Fruit fly (Drosophila melanogaster) whole organism, wandering third instar larva: ENCODE data around the gene ATPsynE.
A peak's percentile ranks its signal among the peaks of the same experiment; 100 is the strongest.

Experiments used
- Abd-B ChIP-seq: fragments of >200 bp; optimal IDR thresholded peaks from 2 replicates; lab custom pipeline; 2017; ENCODE audit warnings: missing biosample characterization, missing genetic modification characterization
- CG32264 ChIP-seq: fragments of 200-800 bp; sonication (Bioruptor generic); optimal IDR thresholded peaks from 2 replicates; lab custom pipeline; 2016; ENCODE audit warnings: missing biosample characterization, missing genetic modification characterization
- CG9705 ChIP-seq: fragments of 200-800 bp; sonication (Bioruptor generic); optimal IDR thresholded peaks from 2 replicates; lab custom pipeline; 2018; ENCODE audit warnings: missing biosample characterization, mild to moderate bottlenecking, missing genetic modification characterization
- CrebA ChIP-seq: fragments of 200-800 bp; sonication (Bioruptor generic); optimal IDR thresholded peaks from 2 replicates; lab custom pipeline; 2016; ENCODE audit warnings: missing biosample characterization, mild to moderate bottlenecking, missing genetic modification characterization, borderline replicate concordance
- Dfd ChIP-seq: fragments of >200 bp; optimal IDR thresholded peaks from 2 replicates; lab custom pipeline; 2017; ENCODE audit warnings: missing biosample characterization, missing genetic modification characterization
- Dif ChIP-seq: fragments of 200-275, 200-300 bp; sonication (Bioruptor generic); optimal IDR thresholded peaks from 2 replicates; lab custom pipeline; 2018; ENCODE audit warnings: missing biosample characterization, missing genetic modification characterization; ENCODE audit not compliant: partially characterized antibody
- GATAd ChIP-seq: sonication (Bioruptor generic); optimal IDR thresholded peaks from 2 replicates; lab custom pipeline; 2016; ENCODE audit warnings: missing biosample characterization, missing genetic modification characterization
- HLH106 ChIP-seq: fragments of 200-800 bp; optimal IDR thresholded peaks from 3 replicates; lab custom pipeline; 2019; ENCODE audit warnings: missing biosample characterization, mild to moderate bottlenecking, missing genetic modification characterization, moderate library complexity
- Hnf4 ChIP-seq: fragments of 200-800 bp; sonication (Bioruptor generic); optimal IDR thresholded peaks from 2 replicates; lab custom pipeline; 2016; ENCODE audit warnings: missing biosample characterization, mild to moderate bottlenecking, missing genetic modification characterization
- Hr78 ChIP-seq: fragments of >200 bp; optimal IDR thresholded peaks from 2 replicates; lab custom pipeline; 2017; ENCODE audit warnings: missing biosample characterization, missing genetic modification characterization
- Hr83 ChIP-seq: fragments of 200-300 bp; sonication (Bioruptor generic); optimal IDR thresholded peaks from 2 replicates; lab custom pipeline; 2016; ENCODE audit warnings: missing biosample characterization, mild to moderate bottlenecking, missing genetic modification characterization, moderate library complexity; ENCODE audit not compliant: poor library complexity, severe bottlenecking
- Jra ChIP-seq: sonication (Bioruptor generic); optimal IDR thresholded peaks from 2 replicates; lab custom pipeline; 2016; ENCODE audit warnings: missing biosample characterization, missing genetic modification characterization
- Mio ChIP-seq: sonication (Bioruptor generic); optimal IDR thresholded peaks from 2 replicates; lab custom pipeline; 2016; ENCODE audit warnings: missing biosample characterization, missing genetic modification characterization
- Myc ChIP-seq: fragments of >200 bp; optimal IDR thresholded peaks from 2 replicates; lab custom pipeline; 2017
- N ChIP-seq: fragments of >200 bp; optimal IDR thresholded peaks from 2 replicates; lab custom pipeline; 2018; ENCODE audit warnings: missing biosample characterization, missing external identifiers, missing genetic modification characterization
- OdsH ChIP-seq: fragments of 200-800 bp; sonication (Bioruptor generic); optimal IDR thresholded peaks from 2 replicates; lab custom pipeline; 2016; ENCODE audit warnings: missing biosample characterization, mild to moderate bottlenecking, missing genetic modification characterization
- Rel ChIP-seq, 2 experiments: fragments of 200-800 bp; sonication (Bioruptor generic) in 1 of 2; optimal IDR thresholded peaks; 2 replicates in 1 of 2; 3 replicates in 1 of 2; lab custom pipeline; 2016 to 2019; ENCODE audit warnings: mild to moderate bottlenecking in 2 of 2, missing biosample characterization in 2 of 2, missing genetic modification characterization in 2 of 2, moderate library complexity in 1 of 2
- Sp1 ChIP-seq: fragments of 200-800 bp; sonication (Bioruptor generic); optimal IDR thresholded peaks from 3 replicates; lab custom pipeline; 2019; ENCODE audit warnings: missing biosample characterization, mild to moderate bottlenecking, missing genetic modification characterization, moderate library complexity
- Vsx2 ChIP-seq: fragments of 200-300, 225-300 bp; sonication (Bioruptor generic); optimal IDR thresholded peaks from 2 replicates; lab custom pipeline; 2018; ENCODE audit warnings: missing biosample characterization, missing genetic modification characterization; ENCODE audit not compliant: partially characterized antibody
- br ChIP-seq: fragments of 200-800 bp; sonication (Bioruptor generic); optimal IDR thresholded peaks from 2 replicates; lab custom pipeline; 2016; ENCODE audit warnings: missing biosample characterization, missing genetic modification characterization
- brk ChIP-seq: fragments of 200-800 bp; sonication (Bioruptor generic); optimal IDR thresholded peaks from 2 replicates; lab custom pipeline; 2016; ENCODE audit warnings: missing biosample characterization, mild to moderate bottlenecking, missing genetic modification characterization
- dl ChIP-seq, 2 experiments: fragments of 175-275, 200-275 bp in 1 of 2; fragments of 200-275 bp in 1 of 2; sonication (Bioruptor generic); optimal IDR thresholded peaks; lab custom pipeline; 2018; ENCODE audit warnings: mild to moderate bottlenecking in 2 of 2, missing biosample characterization in 2 of 2, missing genetic modification characterization in 2 of 2, moderate library complexity in 2 of 2; ENCODE audit not compliant: partially characterized antibody in 2 of 2, insufficient read depth in 1 of 2
- dmrt93B ChIP-seq: fragments of 200-800 bp; sonication (Bioruptor generic); optimal IDR thresholded peaks from 2 replicates; lab custom pipeline; 2018; ENCODE audit warnings: missing biosample characterization, mild to moderate bottlenecking, missing genetic modification characterization
- dsf ChIP-seq: sonication (Bioruptor generic); optimal IDR thresholded peaks from 2 replicates; lab custom pipeline; 2016; ENCODE audit warnings: missing biosample characterization, missing genetic modification characterization, borderline replicate concordance
- ey ChIP-seq: fragments of 200-800 bp; sonication (Bioruptor generic); optimal IDR thresholded peaks from 2 replicates; lab custom pipeline; 2016; ENCODE audit warnings: missing biosample characterization, missing genetic modification characterization
- foxo ChIP-seq, 2 experiments: fragments of 200-800 bp; sonication (Bioruptor generic); optimal IDR thresholded peaks; 2 replicates in 1 of 2; 3 replicates in 1 of 2; lab custom pipeline; 2016 to 2017; ENCODE audit warnings: missing biosample characterization in 2 of 2, missing genetic modification characterization in 2 of 2
- fru ChIP-seq: fragments of 200-800 bp; sonication (Bioruptor generic); optimal IDR thresholded peaks from 3 replicates; lab custom pipeline; 2016; ENCODE audit warnings: missing biosample characterization, mild to moderate bottlenecking, missing genetic modification characterization
- h ChIP-seq: fragments of 200-800 bp; sonication (Bioruptor generic); optimal IDR thresholded peaks from 3 replicates; lab custom pipeline; 2016; ENCODE audit warnings: missing biosample characterization, mild to moderate bottlenecking, missing genetic modification characterization
- jim ChIP-seq: fragments of 175-275, 200-325 bp; sonication (Bioruptor generic); optimal IDR thresholded peaks from 2 replicates; lab custom pipeline; 2016; ENCODE audit warnings: missing biosample characterization, mild to moderate bottlenecking, missing genetic modification characterization
- lola ChIP-seq: fragments of >200 bp; optimal IDR thresholded peaks from 2 replicates; lab custom pipeline; 2017; ENCODE audit warnings: missing biosample characterization, missing genetic modification characterization
- pan ChIP-seq: fragments of >200 bp; optimal IDR thresholded peaks from 2 replicates; lab custom pipeline; 2017
- psq ChIP-seq: fragments of 200-800 bp; sonication (Bioruptor generic); optimal IDR thresholded peaks from 3 replicates; lab custom pipeline; 2017; ENCODE audit warnings: missing biosample characterization, mild to moderate bottlenecking, missing genetic modification characterization, moderate library complexity
- rgr ChIP-seq: fragments of 200-800 bp; sonication (Bioruptor generic); optimal IDR thresholded peaks from 3 replicates; lab custom pipeline; 2016; ENCODE audit warnings: missing biosample characterization, mild to moderate bottlenecking, missing genetic modification characterization
- sage ChIP-seq: fragments of 200-800 bp; sonication (Bioruptor generic); optimal IDR thresholded peaks from 2 replicates; lab custom pipeline; 2016; ENCODE audit warnings: missing biosample characterization, mild to moderate bottlenecking, missing genetic modification characterization
- sv ChIP-seq: fragments of 200-800 bp; sonication (Bioruptor generic); optimal IDR thresholded peaks from 3 replicates; lab custom pipeline; 2016; ENCODE audit warnings: missing biosample characterization, missing genetic modification characterization
- tai ChIP-seq: sonication (Bioruptor generic); optimal IDR thresholded peaks from 2 replicates; lab custom pipeline; 2016; ENCODE audit warnings: missing biosample characterization, missing genetic modification characterization
- usp ChIP-seq: fragments of >200 bp; optimal IDR thresholded peaks from 2 replicates; lab custom pipeline; 2017; ENCODE audit warnings: missing biosample characterization, missing genetic modification characterization
- woc ChIP-seq: sonication (Bioruptor generic); optimal IDR thresholded peaks from 2 replicates; lab custom pipeline; 2016; ENCODE audit warnings: missing biosample characterization, mild to moderate bottlenecking, missing genetic modification characterization

ATPsynE gene

dm6 chr3R:14326250-14327112, at the start of gene ATPsynE, which contains the start of gene Afti:
TSS of gene ATPsynE (plus strand) at chr3R:14326947.
TSS of gene Afti (minus strand) at chr3R:14326689.
- no peak for TF ChIP-seq brk
- TF ChIP-seq tai (GFP tag; lab: Kevin White, UChicago), result no peak
- no peak for TF ChIP-seq woc (GFP tag; lab: Kevin White, UChicago)
- TF ChIP-seq Hr78 (GFP tag; lab: Kevin White, UChicago), result no peak
- no peak for TF ChIP-seq Myc (lab: Kevin White, UChicago)
- peak; percentile 12 for TF ChIP-seq OdsH
- no peak for TF ChIP-seq Vsx2 (GFP tag; lab: Kevin White, UChicago)
- no peak for TF ChIP-seq Dif (GFP tag; lab: Kevin White, UChicago)
- peak; percentile 41 for TF ChIP-seq Sp1 (GFP tag; lab: Kevin White, UChicago)
- TF ChIP-seq rgr, result peak; percentile 71
- peak; percentile 13 for TF ChIP-seq jim
- TF ChIP-seq dmrt93B (GFP tag; lab: Kevin White, UChicago), result no peak
- TF ChIP-seq br, result no peak
- TF ChIP-seq CG32264 (GFP tag; lab: Kevin White, UChicago), result peak; percentile 5
- TF ChIP-seq Jra (GFP tag; lab: Kevin White, UChicago), result no peak
- peak; percentile 63 for TF ChIP-seq Hr83 (GFP tag; lab: Kevin White, UChicago)
- TF ChIP-seq GATAd (GFP tag; lab: Kevin White, UChicago), result peak; percentile 22
- no peak for TF ChIP-seq sage (GFP tag; lab: Kevin White, UChicago)
- TF ChIP-seq CrebA (GFP tag; lab: Kevin White, UChicago), result no peak
- TF ChIP-seq CG9705, result peak; percentile 72
- TF ChIP-seq sv (GFP tag; lab: Kevin White, UChicago), result peak; percentile 59
- TF ChIP-seq lola (GFP tag; lab: Kevin White, UChicago), result no peak
- no peak for TF ChIP-seq dl (GFP tag; optimal IDR thresholded peaks at IDR 0.05; lab: Kevin White, UChicago; ENCODE audit: insufficient read depth in 1 of 2, partially characterized antibody in 2 of 2)
- no peak for TF ChIP-seq Abd-B
- no peak for TF ChIP-seq Hnf4 (GFP tag; lab: Kevin White, UChicago)
- TF ChIP-seq Mio (GFP tag; lab: Kevin White, UChicago), result no peak
- TF ChIP-seq psq (GFP tag; lab: Kevin White, UChicago), result peak; percentile 51
- no peak for TF ChIP-seq fru (GFP tag; lab: Kevin White, UChicago)
- TF ChIP-seq ey (GFP tag; lab: Kevin White, UChicago), result peak; percentile 52
- peak; percentile 48 for TF ChIP-seq dsf (GFP tag; lab: Kevin White, UChicago)
- TF ChIP-seq N (GFP tag; lab: Kevin White, UChicago), result peak; percentile 68
- peak; percentile 80 for TF ChIP-seq HLH106
- peak in 1 of 2 experiments; percentile 82 for TF ChIP-seq foxo (GFP tag; optimal IDR thresholded peaks at IDR 0.05; lab: Kevin White, UChicago)
- peak; percentile 65 for TF ChIP-seq h (GFP tag; lab: Kevin White, UChicago)
- TF ChIP-seq Rel (GFP tag; optimal IDR thresholded peaks at IDR 0.05; lab: Kevin White, UChicago), result no peak
- TF ChIP-seq Rel (tag; optimal IDR thresholded peaks at IDR 0.05; lab: Kevin White, UChicago), result peak; percentile 53
- no peak for TF ChIP-seq Dfd
- no peak for TF ChIP-seq pan
- no peak for TF ChIP-seq usp

dm6 chr3R:14277894-14278522, 48.7 kb upstream of the ATPsynE start:
- TF ChIP-seq h (GFP tag; lab: Kevin White, UChicago) (peak; percentile 96), GATAd (GFP tag; lab: Kevin White, UChicago) (peak; percentile 59), CG9705 (peak; percentile 94), Dif (GFP tag; lab: Kevin White, UChicago) (no peak), fru (GFP tag; lab: Kevin White, UChicago) (peak; percentile 91), pan (no peak), lola (GFP tag; lab: Kevin White, UChicago) (no peak), OdsH (peak; percentile 95), Abd-B (no peak), Mio (GFP tag; lab: Kevin White, UChicago) (no peak), N (GFP tag; lab: Kevin White, UChicago) (no peak), HLH106 (peak; percentile 97), sv (GFP tag; lab: Kevin White, UChicago) (peak; percentile 62), jim (no peak), Sp1 (GFP tag; lab: Kevin White, UChicago) (peak; percentile 98), br (peak; percentile 90), foxo (GFP tag; optimal IDR thresholded peaks at IDR 0.05; lab: Kevin White, UChicago) (peak; percentile 58 to 96), CG32264 (GFP tag; lab: Kevin White, UChicago) (peak; percentile 65), Vsx2 (GFP tag; lab: Kevin White, UChicago) (no peak), CrebA (GFP tag; lab: Kevin White, UChicago) (peak; percentile 92), dl (GFP tag; optimal IDR thresholded peaks at IDR 0.05; lab: Kevin White, UChicago; ENCODE audit: insufficient read depth in 1 of 2, partially characterized antibody in 2 of 2) (peak in 1 of 2 experiments; percentile 20), Hr78 (GFP tag; lab: Kevin White, UChicago) (no peak), usp (no peak), ey (GFP tag; lab: Kevin White, UChicago) (peak; percentile 85), Hnf4 (GFP tag; lab: Kevin White, UChicago) (peak; percentile 92), Hr83 (GFP tag; lab: Kevin White, UChicago) (no peak), woc (GFP tag; lab: Kevin White, UChicago) (peak; percentile 86), Dfd (no peak), rgr (peak; percentile 95), dmrt93B (GFP tag; lab: Kevin White, UChicago) (peak; percentile 82), dsf (GFP tag; lab: Kevin White, UChicago) (peak; percentile 74), Rel (GFP tag; optimal IDR thresholded peaks at IDR 0.05; lab: Kevin White, UChicago) (peak; percentile 94), Rel (tag; optimal IDR thresholded peaks at IDR 0.05; lab: Kevin White, UChicago) (peak; percentile 87), Jra (GFP tag; lab: Kevin White, UChicago) (peak; percentile 82), brk (peak; percentile 96), tai (GFP tag; lab: Kevin White, UChicago) (no peak)
